Fruit fly (Drosophila melanogaster): ENCODE measurements around the gene hyx.
A peak's percentile ranks its signal among the peaks of the same experiment; 100 is the strongest.

- TF ChIP-seq pan (optimal IDR thresholded peaks at IDR 0.05) (no peak), CG8478 (optimal IDR thresholded peaks at IDR 0.05) (no peak), psq (optimal IDR thresholded peaks at IDR 0.05) (no peak), Dll (optimal IDR thresholded peaks at IDR 0.05) (no peak), usp (GFP tag; optimal IDR thresholded peaks at IDR 0.05) (no peak), EcR (GFP tag; optimal IDR thresholded peaks at IDR 0.05) (peak in 1 of 2 experiments; percentile 24)
Measured at dm6 chr3R:9053850-9054441, 15.4 kb downstream of the hyx start.
